Fruit fly (Drosophila melanogaster) whole organism, wandering third instar larva: ENCODE data around the gene Fatp1.

Experiments
- Abd-B ChIP-seq: fragments of >200 bp; optimal IDR thresholded peaks from 2 replicates; lab custom pipeline; 2017; ENCODE audit warnings: missing biosample characterization, missing genetic modification characterization
- CG32264 ChIP-seq: fragments of 200-800 bp; sonication (Bioruptor generic); optimal IDR thresholded peaks from 2 replicates; lab custom pipeline; 2016; ENCODE audit warnings: missing biosample characterization, missing genetic modification characterization
- CG9705 ChIP-seq: fragments of 200-800 bp; sonication (Bioruptor generic); optimal IDR thresholded peaks from 2 replicates; lab custom pipeline; 2018; ENCODE audit warnings: missing biosample characterization, mild to moderate bottlenecking, missing genetic modification characterization
- CrebA ChIP-seq: fragments of 200-800 bp; sonication (Bioruptor generic); optimal IDR thresholded peaks from 2 replicates; lab custom pipeline; 2016; ENCODE audit warnings: missing biosample characterization, mild to moderate bottlenecking, missing genetic modification characterization, borderline replicate concordance
- Dfd ChIP-seq: fragments of >200 bp; optimal IDR thresholded peaks from 2 replicates; lab custom pipeline; 2017; ENCODE audit warnings: missing biosample characterization, missing genetic modification characterization
- Dif ChIP-seq: fragments of 200-275, 200-300 bp; sonication (Bioruptor generic); optimal IDR thresholded peaks from 2 replicates; lab custom pipeline; 2018; ENCODE audit warnings: missing biosample characterization, missing genetic modification characterization; ENCODE audit not compliant: partially characterized antibody
- GATAd ChIP-seq: sonication (Bioruptor generic); optimal IDR thresholded peaks from 2 replicates; lab custom pipeline; 2016; ENCODE audit warnings: missing biosample characterization, missing genetic modification characterization
- HLH106 ChIP-seq: fragments of 200-800 bp; optimal IDR thresholded peaks from 3 replicates; lab custom pipeline; 2019; ENCODE audit warnings: missing biosample characterization, mild to moderate bottlenecking, missing genetic modification characterization, moderate library complexity
- Hnf4 ChIP-seq: fragments of 200-800 bp; sonication (Bioruptor generic); optimal IDR thresholded peaks from 2 replicates; lab custom pipeline; 2016; ENCODE audit warnings: missing biosample characterization, mild to moderate bottlenecking, missing genetic modification characterization
- Hr78 ChIP-seq: fragments of >200 bp; optimal IDR thresholded peaks from 2 replicates; lab custom pipeline; 2017; ENCODE audit warnings: missing biosample characterization, missing genetic modification characterization
- Hr83 ChIP-seq: fragments of 200-300 bp; sonication (Bioruptor generic); optimal IDR thresholded peaks from 2 replicates; lab custom pipeline; 2016; ENCODE audit warnings: missing biosample characterization, mild to moderate bottlenecking, missing genetic modification characterization, moderate library complexity; ENCODE audit not compliant: poor library complexity, severe bottlenecking
- Jra ChIP-seq: sonication (Bioruptor generic); optimal IDR thresholded peaks from 2 replicates; lab custom pipeline; 2016; ENCODE audit warnings: missing biosample characterization, missing genetic modification characterization
- Mio ChIP-seq: sonication (Bioruptor generic); optimal IDR thresholded peaks from 2 replicates; lab custom pipeline; 2016; ENCODE audit warnings: missing biosample characterization, missing genetic modification characterization
- Myc ChIP-seq: fragments of >200 bp; optimal IDR thresholded peaks from 2 replicates; lab custom pipeline; 2017
- N ChIP-seq: fragments of >200 bp; optimal IDR thresholded peaks from 2 replicates; lab custom pipeline; 2018; ENCODE audit warnings: missing biosample characterization, missing external identifiers, missing genetic modification characterization
- OdsH ChIP-seq: fragments of 200-800 bp; sonication (Bioruptor generic); optimal IDR thresholded peaks from 2 replicates; lab custom pipeline; 2016; ENCODE audit warnings: missing biosample characterization, mild to moderate bottlenecking, missing genetic modification characterization
- Rel ChIP-seq, 2 experiments: fragments of 200-800 bp; sonication (Bioruptor generic) in 1 of 2; optimal IDR thresholded peaks; 2 replicates in 1 of 2; 3 replicates in 1 of 2; lab custom pipeline; 2016 to 2019; ENCODE audit warnings: mild to moderate bottlenecking in 2 of 2, missing biosample characterization in 2 of 2, missing genetic modification characterization in 2 of 2, moderate library complexity in 1 of 2
- Vsx2 ChIP-seq: fragments of 200-300, 225-300 bp; sonication (Bioruptor generic); optimal IDR thresholded peaks from 2 replicates; lab custom pipeline; 2018; ENCODE audit warnings: missing biosample characterization, missing genetic modification characterization; ENCODE audit not compliant: partially characterized antibody
- br ChIP-seq: fragments of 200-800 bp; sonication (Bioruptor generic); optimal IDR thresholded peaks from 2 replicates; lab custom pipeline; 2016; ENCODE audit warnings: missing biosample characterization, missing genetic modification characterization
- brk ChIP-seq: fragments of 200-800 bp; sonication (Bioruptor generic); optimal IDR thresholded peaks from 2 replicates; lab custom pipeline; 2016; ENCODE audit warnings: missing biosample characterization, mild to moderate bottlenecking, missing genetic modification characterization
- dl ChIP-seq, 2 experiments: fragments of 175-275, 200-275 bp in 1 of 2; fragments of 200-275 bp in 1 of 2; sonication (Bioruptor generic); optimal IDR thresholded peaks; lab custom pipeline; 2018; ENCODE audit warnings: mild to moderate bottlenecking in 2 of 2, missing biosample characterization in 2 of 2, missing genetic modification characterization in 2 of 2, moderate library complexity in 2 of 2; ENCODE audit not compliant: partially characterized antibody in 2 of 2, insufficient read depth in 1 of 2
- dmrt93B ChIP-seq: fragments of 200-800 bp; sonication (Bioruptor generic); optimal IDR thresholded peaks from 2 replicates; lab custom pipeline; 2018; ENCODE audit warnings: missing biosample characterization, mild to moderate bottlenecking, missing genetic modification characterization
- dsf ChIP-seq: sonication (Bioruptor generic); optimal IDR thresholded peaks from 2 replicates; lab custom pipeline; 2016; ENCODE audit warnings: missing biosample characterization, missing genetic modification characterization, borderline replicate concordance
- foxo ChIP-seq, 2 experiments: fragments of 200-800 bp; sonication (Bioruptor generic); optimal IDR thresholded peaks; 2 replicates in 1 of 2; 3 replicates in 1 of 2; lab custom pipeline; 2016 to 2017; ENCODE audit warnings: missing biosample characterization in 2 of 2, missing genetic modification characterization in 2 of 2
- fru ChIP-seq: fragments of 200-800 bp; sonication (Bioruptor generic); optimal IDR thresholded peaks from 3 replicates; lab custom pipeline; 2016; ENCODE audit warnings: missing biosample characterization, mild to moderate bottlenecking, missing genetic modification characterization
- h ChIP-seq: fragments of 200-800 bp; sonication (Bioruptor generic); optimal IDR thresholded peaks from 3 replicates; lab custom pipeline; 2016; ENCODE audit warnings: missing biosample characterization, mild to moderate bottlenecking, missing genetic modification characterization
- jim ChIP-seq: fragments of 175-275, 200-325 bp; sonication (Bioruptor generic); optimal IDR thresholded peaks from 2 replicates; lab custom pipeline; 2016; ENCODE audit warnings: missing biosample characterization, mild to moderate bottlenecking, missing genetic modification characterization
- lola ChIP-seq: fragments of >200 bp; optimal IDR thresholded peaks from 2 replicates; lab custom pipeline; 2017; ENCODE audit warnings: missing biosample characterization, missing genetic modification characterization
- pan ChIP-seq: fragments of >200 bp; optimal IDR thresholded peaks from 2 replicates; lab custom pipeline; 2017
- rgr ChIP-seq: fragments of 200-800 bp; sonication (Bioruptor generic); optimal IDR thresholded peaks from 3 replicates; lab custom pipeline; 2016; ENCODE audit warnings: missing biosample characterization, mild to moderate bottlenecking, missing genetic modification characterization
- sage ChIP-seq: fragments of 200-800 bp; sonication (Bioruptor generic); optimal IDR thresholded peaks from 2 replicates; lab custom pipeline; 2016; ENCODE audit warnings: missing biosample characterization, mild to moderate bottlenecking, missing genetic modification characterization
- sv ChIP-seq: fragments of 200-800 bp; sonication (Bioruptor generic); optimal IDR thresholded peaks from 3 replicates; lab custom pipeline; 2016; ENCODE audit warnings: missing biosample characterization, missing genetic modification characterization
- tai ChIP-seq: sonication (Bioruptor generic); optimal IDR thresholded peaks from 2 replicates; lab custom pipeline; 2016; ENCODE audit warnings: missing biosample characterization, missing genetic modification characterization
- usp ChIP-seq: fragments of >200 bp; optimal IDR thresholded peaks from 2 replicates; lab custom pipeline; 2017; ENCODE audit warnings: missing biosample characterization, missing genetic modification characterization
- woc ChIP-seq: sonication (Bioruptor generic); optimal IDR thresholded peaks from 2 replicates; lab custom pipeline; 2016; ENCODE audit warnings: missing biosample characterization, mild to moderate bottlenecking, missing genetic modification characterization

Fatp1 gene

DNA sequence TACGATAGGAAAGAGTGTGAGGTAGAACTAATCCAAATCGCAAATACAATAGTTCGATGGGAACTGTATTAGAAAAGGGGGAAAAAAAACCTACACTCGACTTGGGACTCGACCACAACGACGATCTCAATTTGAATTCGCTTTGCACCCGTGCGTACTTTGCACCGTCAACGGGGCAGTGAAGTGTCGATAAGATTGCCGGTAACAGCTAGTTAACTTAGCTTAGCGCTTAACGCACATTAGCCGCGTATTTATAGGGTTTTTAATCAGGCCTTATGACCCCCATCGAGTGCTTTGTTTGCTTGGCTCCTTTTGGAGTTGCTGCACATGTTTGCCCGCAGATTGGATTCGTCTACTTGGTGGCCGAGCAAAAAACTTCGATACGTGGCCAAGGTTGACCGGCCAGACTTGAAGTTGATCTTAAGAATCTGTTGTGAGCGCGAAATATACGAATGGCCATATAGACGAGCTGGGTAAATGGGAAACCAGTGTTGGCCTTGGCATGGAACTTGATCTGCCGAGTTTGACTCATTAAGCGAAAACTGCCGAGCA lies 2.4 kb downstream of the Fatp1 start:
- TF ChIP-seq Hnf4 (GFP tag; lab: Kevin White, UChicago) (no peak), Dif (GFP tag; lab: Kevin White, UChicago) (no peak), usp (GFP tag; lab: Kevin White, UChicago) (no peak), CrebA (GFP tag; lab: Kevin White, UChicago) (no peak), Jra (GFP tag; lab: Kevin White, UChicago) (no peak), Hr78 (GFP tag; lab: Kevin White, UChicago) (no peak), dsf (GFP tag; lab: Kevin White, UChicago) (no peak), Hr83 (GFP tag; lab: Kevin White, UChicago) (no peak), woc (GFP tag; lab: Kevin White, UChicago) (no peak)

DNA sequence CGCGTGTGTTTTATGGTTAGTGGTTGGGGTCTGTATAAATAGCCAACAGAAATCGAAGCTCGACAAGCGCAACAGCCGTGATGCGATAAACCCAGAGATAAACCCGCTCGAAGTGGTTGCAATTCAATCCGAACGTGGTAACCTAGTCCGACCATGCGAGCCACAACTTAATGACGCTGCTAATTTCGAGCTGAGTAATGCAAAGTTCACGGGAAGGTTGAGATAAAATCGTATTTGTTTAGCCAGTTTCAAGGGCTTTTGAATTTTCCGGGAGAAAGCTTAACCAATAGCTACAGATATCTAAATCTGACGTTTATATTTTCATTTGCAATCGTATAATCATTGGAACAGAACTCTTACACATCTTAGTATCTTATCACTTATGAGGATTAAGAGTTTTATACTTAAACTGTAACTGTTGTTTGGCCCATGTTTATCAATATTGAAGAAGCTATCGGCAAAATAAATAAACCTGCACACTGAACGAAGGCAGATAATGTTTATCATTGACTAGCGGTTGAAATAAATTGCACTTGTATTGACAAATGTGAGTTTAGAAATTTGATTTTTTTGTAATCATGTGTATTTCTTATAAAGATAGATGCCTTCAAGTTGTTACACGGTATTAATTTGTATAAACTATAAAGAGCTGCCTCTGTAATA lies 3.0 kb downstream of the Fatp1 start:
- no peak for TF ChIP-seq Mio (GFP tag; lab: Kevin White, UChicago)
- no peak for TF ChIP-seq foxo (GFP tag; optimal IDR thresholded peaks at IDR 0.05; lab: Kevin White, UChicago)
- TF ChIP-seq Jra (GFP tag; lab: Kevin White, UChicago), result no peak
- no peak for TF ChIP-seq Dfd (GFP tag; lab: Kevin White, UChicago)
- TF ChIP-seq Hr83 (GFP tag; lab: Kevin White, UChicago), result no peak
- no peak for TF ChIP-seq h (GFP tag; lab: Kevin White, UChicago)
- TF ChIP-seq CG9705, result no peak
- TF ChIP-seq sv (GFP tag; lab: Kevin White, UChicago), result no peak
- no peak for TF ChIP-seq Hr78 (GFP tag; lab: Kevin White, UChicago)
- TF ChIP-seq OdsH, result no peak

DNA sequence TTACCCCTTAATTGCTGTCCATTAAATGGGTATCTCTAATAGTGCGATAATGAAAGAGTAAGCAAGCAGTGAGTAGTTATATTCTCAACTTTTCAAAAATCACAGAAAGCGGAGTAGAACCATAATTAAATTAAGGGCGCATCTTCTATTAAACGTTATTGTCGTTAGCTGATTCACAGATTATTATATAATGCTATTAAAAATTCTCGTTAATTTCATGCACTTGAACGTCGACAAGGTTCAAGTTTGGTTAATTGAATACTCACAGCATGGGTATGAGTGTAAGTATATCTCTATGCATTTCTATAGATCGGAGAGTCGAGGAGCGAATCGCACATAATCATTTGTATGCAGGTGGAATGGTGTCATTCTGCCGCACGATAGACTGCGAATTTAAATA lies 6.2 kb downstream of the Fatp1 start:
- TF ChIP-seq usp (GFP tag; lab: Kevin White, UChicago), result no peak
- TF ChIP-seq Jra (GFP tag; lab: Kevin White, UChicago), result no peak
- TF ChIP-seq Myc (lab: Kevin White, UChicago), result no peak
- no peak for TF ChIP-seq Rel (GFP tag; optimal IDR thresholded peaks at IDR 0.05; lab: Kevin White, UChicago)
- TF ChIP-seq Rel (tag; optimal IDR thresholded peaks at IDR 0.05; lab: Kevin White, UChicago), result no peak
- no peak for TF ChIP-seq Abd-B
- no peak for TF ChIP-seq brk (GFP tag; lab: Kevin White, UChicago)
- no peak for TF ChIP-seq dl (GFP tag; optimal IDR thresholded peaks at IDR 0.05; lab: Kevin White, UChicago; ENCODE audit: insufficient read depth in 1 of 2, partially characterized antibody in 2 of 2)
- no peak for TF ChIP-seq br
- no peak for TF ChIP-seq sage
- TF ChIP-seq Dfd (GFP tag; lab: Kevin White, UChicago), result no peak
- TF ChIP-seq dsf (GFP tag; lab: Kevin White, UChicago), result no peak
- TF ChIP-seq dmrt93B (GFP tag; lab: Kevin White, UChicago), result no peak

dm6 chr2L:10510088-10510487 lies 6.9 kb downstream of the Fatp1 start, which contains the start of gene CG7384:
Gene CG7384, minus strand, starts transcription at chr2L:10510453.
- TF ChIP-seq Rel (GFP tag; optimal IDR thresholded peaks at IDR 0.05; lab: Kevin White, UChicago) (no peak), Rel (tag; optimal IDR thresholded peaks at IDR 0.05; lab: Kevin White, UChicago) (peak; percentile 87), lola (GFP tag; lab: Kevin White, UChicago) (no peak)
- TF ChIP-seq, all 38 proteins: peak for 1

DNA sequence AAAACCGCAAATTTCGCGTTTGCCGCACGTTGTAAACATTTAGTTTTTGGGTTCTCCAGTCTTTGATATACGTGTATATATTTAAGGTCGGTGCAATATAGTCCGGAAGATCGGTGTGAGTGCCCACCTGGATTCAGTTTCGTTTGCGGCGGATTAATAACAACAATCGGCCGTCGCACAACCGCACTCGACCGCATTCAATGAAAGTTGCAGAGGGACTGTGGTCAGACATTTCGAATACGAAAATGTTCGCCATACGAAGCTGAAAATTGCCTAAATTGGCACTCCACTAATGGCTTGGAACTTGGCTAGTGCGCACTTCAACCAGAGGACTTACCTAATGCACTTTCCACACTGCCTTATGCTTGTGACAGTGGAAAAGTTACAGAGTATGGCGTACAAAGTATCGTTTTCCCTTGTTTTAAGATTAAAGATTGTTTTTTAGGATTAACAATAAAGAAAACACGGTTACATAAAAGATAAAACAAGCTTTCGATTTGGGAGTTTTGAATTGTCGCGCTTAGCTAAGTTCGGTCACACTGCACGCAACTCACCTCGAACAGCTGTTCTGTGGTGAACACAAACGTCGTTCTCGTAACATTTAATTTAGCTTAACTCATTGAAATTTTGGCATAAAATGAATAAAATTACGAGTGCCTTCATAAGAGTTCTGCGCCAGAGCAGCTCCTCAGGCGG lies 10.3 kb downstream of the Fatp1 start, which contains the start of the genes Myo31DF and CG6094:
Gene Myo31DF, minus strand, starts transcription at position 223 of the 696 bp plus-strand sequence.
Gene CG6094, plus strand, starts transcription at position 525 of the 696 bp plus-strand sequence.
- peak in 1 of 2 experiments; percentile 25 for TF ChIP-seq foxo (GFP tag; optimal IDR thresholded peaks at IDR 0.05; lab: Kevin White, UChicago)
- TF ChIP-seq CG32264, result no peak
- peak; percentile 29 for TF ChIP-seq rgr (GFP tag; lab: Kevin White, UChicago)
- TF ChIP-seq OdsH, result no peak
- peak; percentile 26 for TF ChIP-seq HLH106 (tag; lab: Kevin White, UChicago)
- TF ChIP-seq fru (GFP tag; lab: Kevin White, UChicago), result no peak
- no peak for TF ChIP-seq sv (GFP tag; lab: Kevin White, UChicago)
- TF ChIP-seq Rel (GFP tag; optimal IDR thresholded peaks at IDR 0.05; lab: Kevin White, UChicago), result no peak
- peak; percentile 23 for TF ChIP-seq Rel (tag; optimal IDR thresholded peaks at IDR 0.05; lab: Kevin White, UChicago)
- no peak for TF ChIP-seq tai (GFP tag; lab: Kevin White, UChicago)
- peak; percentile 72 for TF ChIP-seq Abd-B
- TF ChIP-seq pan (lab: Kevin White, UChicago), result no peak
- no peak for TF ChIP-seq woc (GFP tag; lab: Kevin White, UChicago)
- no peak for TF ChIP-seq sage
- no peak for TF ChIP-seq Hr78 (GFP tag; lab: Kevin White, UChicago)
- TF ChIP-seq jim, result peak; percentile 64
- no peak for TF ChIP-seq Mio (GFP tag; lab: Kevin White, UChicago)
- TF ChIP-seq Dfd (GFP tag; lab: Kevin White, UChicago), result no peak
- TF ChIP-seq CG9705, result no peak
- peak; percentile 89 for TF ChIP-seq N (GFP tag; lab: Kevin White, UChicago)
- TF ChIP-seq Myc (lab: Kevin White, UChicago), result peak; percentile 93
- TF ChIP-seq GATAd (GFP tag; lab: Kevin White, UChicago), result no peak
- peak; percentile 45 for TF ChIP-seq Jra (GFP tag; lab: Kevin White, UChicago)
- TF ChIP-seq Hr83 (GFP tag; lab: Kevin White, UChicago), result no peak
- TF ChIP-seq Vsx2 (GFP tag; lab: Kevin White, UChicago), result no peak
- no peak for TF ChIP-seq h (GFP tag; lab: Kevin White, UChicago)
- no peak for TF ChIP-seq dl (GFP tag; optimal IDR thresholded peaks at IDR 0.05; lab: Kevin White, UChicago; ENCODE audit: insufficient read depth in 1 of 2, partially characterized antibody in 2 of 2)
